Fruit fly (Drosophila melanogaster): Measurements from ENCODE around the gene loj.
A peak's percentile ranks its signal among the peaks of the same experiment; 100 is the strongest.

loj gene

dm6 chr3L:6076429-6076828 lies 18.4 kb upstream of the loj start, which contains the start of gene ssp6:
TSS of gene ssp6 (plus strand) at chr3L:6076722.
- TF ChIP-seq kay (GFP tag; ENCODE audit: borderline replicate concordance), result no peak
- no peak for TF ChIP-seq CG11617 (GFP tag; optimal IDR thresholded peaks at IDR 0.05)
- no peak for TF ChIP-seq CG7045 (GFP tag; optimal IDR thresholded peaks at IDR 0.05)
- no peak for TF ChIP-seq Crg-1 (GFP tag; optimal IDR thresholded peaks at IDR 0.05)
- TF ChIP-seq ovo (GFP tag; optimal IDR thresholded peaks at IDR 0.05), result no peak
- no peak for TF ChIP-seq bab1 (GFP tag; optimal IDR thresholded peaks at IDR 0.05)
- no peak for TF ChIP-seq cic (GFP tag; optimal IDR thresholded peaks at IDR 0.05)
- no peak for TF ChIP-seq cnc (optimal IDR thresholded peaks at IDR 0.05)
- TF ChIP-seq CG7101 (tag; optimal IDR thresholded peaks at IDR 0.05), result no peak
- no peak for TF ChIP-seq tj (GFP tag; optimal IDR thresholded peaks at IDR 0.05)
- no peak for TF ChIP-seq Mnt (GFP tag; optimal IDR thresholded peaks at IDR 0.05)
- no peak for TF ChIP-seq CG12768 (GFP tag; optimal IDR thresholded peaks at IDR 0.05)
- no peak for TF ChIP-seq Clk (GFP tag; optimal IDR thresholded peaks at IDR 0.05)
- TF ChIP-seq CG5204 (GFP tag; optimal IDR thresholded peaks at IDR 0.05), result no peak
- TF ChIP-seq CG33017 (tag; optimal IDR thresholded peaks at IDR 0.05), result no peak
- no peak for TF ChIP-seq CG1620 (GFP tag; optimal IDR thresholded peaks at IDR 0.05)
- TF ChIP-seq Hr96 (GFP tag; optimal IDR thresholded peaks at IDR 0.05), result no peak
- TF ChIP-seq CG14711 (tag; optimal IDR thresholded peaks at IDR 0.05), result no peak
- TF ChIP-seq toe (GFP tag; optimal IDR thresholded peaks at IDR 0.05), result no peak

DNA sequence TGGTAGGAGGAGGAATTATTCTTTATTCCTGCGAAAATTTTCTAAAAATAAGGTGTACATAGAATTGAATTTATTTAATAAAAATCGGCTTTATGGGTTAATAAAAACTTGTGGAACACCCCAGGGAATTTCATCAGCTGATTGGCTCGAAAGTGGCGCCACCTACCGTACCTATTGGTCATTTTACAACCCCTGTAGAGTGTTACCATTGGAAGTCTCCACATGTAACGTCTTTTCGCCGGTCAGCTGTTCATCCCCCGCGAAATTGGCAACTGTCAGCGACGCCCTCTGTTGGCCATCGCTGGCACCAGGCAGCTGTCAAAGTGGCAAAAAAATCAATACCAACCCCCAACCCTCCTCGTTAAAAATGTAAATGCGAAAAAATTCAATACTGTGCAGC lies 12.2 kb upstream of the loj start, which contains the start of gene CG13293:
TSS of gene CG13293 (plus strand) at position 323 of the 400 bp plus-strand sequence.
- TF ChIP-seq CG33017 (tag; optimal IDR thresholded peaks at IDR 0.05) (no peak), CG11617 (GFP tag; optimal IDR thresholded peaks at IDR 0.05) (no peak), bab1 (GFP tag; optimal IDR thresholded peaks at IDR 0.05) (no peak), CG14711 (tag; optimal IDR thresholded peaks at IDR 0.05) (no peak), cic (GFP tag; optimal IDR thresholded peaks at IDR 0.05) (no peak), Mnt (GFP tag; optimal IDR thresholded peaks at IDR 0.05) (no peak), ovo (GFP tag; optimal IDR thresholded peaks at IDR 0.05) (no peak), CG5204 (GFP tag; optimal IDR thresholded peaks at IDR 0.05) (no peak), CG7101 (tag; optimal IDR thresholded peaks at IDR 0.05) (no peak), Clk (GFP tag; optimal IDR thresholded peaks at IDR 0.05) (no peak), CG7045 (GFP tag; optimal IDR thresholded peaks at IDR 0.05) (no peak), toe (GFP tag; optimal IDR thresholded peaks at IDR 0.05) (no peak), kay (GFP tag; ENCODE audit: borderline replicate concordance) (no peak), cnc (optimal IDR thresholded peaks at IDR 0.05) (no peak), CG12768 (GFP tag; optimal IDR thresholded peaks at IDR 0.05) (no peak), pad (GFP tag; optimal IDR thresholded peaks at IDR 0.05) (no peak), Hr96 (GFP tag; optimal IDR thresholded peaks at IDR 0.05) (no peak), tj (GFP tag; optimal IDR thresholded peaks at IDR 0.05) (no peak), CG1620 (GFP tag; optimal IDR thresholded peaks at IDR 0.05) (no peak)

DNA sequence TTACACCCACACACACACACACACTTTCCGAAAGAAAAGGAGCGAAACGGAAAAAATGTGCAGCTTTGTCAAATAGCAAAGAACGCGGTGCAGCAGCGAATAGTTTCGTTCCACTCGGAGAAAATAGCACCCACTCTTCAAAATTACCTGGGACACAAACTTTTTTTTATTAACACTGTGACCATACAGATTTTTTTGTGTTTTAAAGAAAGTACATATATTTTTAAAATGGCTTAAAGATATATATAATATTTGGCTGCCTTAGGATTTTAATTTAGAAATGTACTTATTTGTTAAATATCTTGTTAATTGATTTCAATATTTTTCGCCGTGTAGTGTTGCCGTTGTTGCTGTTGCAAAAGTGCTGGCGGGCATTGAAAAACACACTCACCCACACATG lies 10.3 kb upstream of the loj start:
- TF ChIP-seq CG5204 (GFP tag; optimal IDR thresholded peaks at IDR 0.05), result peak; percentile 19
- TF ChIP-seq Hr96 (GFP tag; optimal IDR thresholded peaks at IDR 0.05), result no peak

- TF ChIP-seq cic (GFP tag; optimal IDR thresholded peaks at IDR 0.05), result no peak
- TF ChIP-seq tj (GFP tag; optimal IDR thresholded peaks at IDR 0.05), result no peak
- no peak for TF ChIP-seq CG7101 (tag; optimal IDR thresholded peaks at IDR 0.05)
- no peak for TF ChIP-seq CG11617 (GFP tag; optimal IDR thresholded peaks at IDR 0.05)
- TF ChIP-seq pad (GFP tag; optimal IDR thresholded peaks at IDR 0.05), result no peak
- TF ChIP-seq CG12768 (GFP tag; optimal IDR thresholded peaks at IDR 0.05), result no peak
- no peak for TF ChIP-seq bab1 (GFP tag; optimal IDR thresholded peaks at IDR 0.05)
- no peak for TF ChIP-seq toe (GFP tag; optimal IDR thresholded peaks at IDR 0.05)
- no peak for TF ChIP-seq CG1620 (GFP tag; optimal IDR thresholded peaks at IDR 0.05)
- no peak for TF ChIP-seq kay (GFP tag; ENCODE audit: borderline replicate concordance)
- no peak for TF ChIP-seq Hr96 (GFP tag; optimal IDR thresholded peaks at IDR 0.05)
- no peak for TF ChIP-seq CG14711 (tag; optimal IDR thresholded peaks at IDR 0.05)
- TF ChIP-seq CG33017 (tag; optimal IDR thresholded peaks at IDR 0.05), result no peak
These were observed 9.6 kb upstream of the loj start for dm6 chr3L:6085157-6085556.

dm6 chr3L:6085988-6086387 lies 8.8 kb upstream of the loj start:
- TF ChIP-seq cic (GFP tag; optimal IDR thresholded peaks at IDR 0.05) (no peak), CG5204 (GFP tag; optimal IDR thresholded peaks at IDR 0.05) (no peak), bab1 (GFP tag; optimal IDR thresholded peaks at IDR 0.05) (no peak), Hr96 (GFP tag; optimal IDR thresholded peaks at IDR 0.05) (no peak), ovo (GFP tag; optimal IDR thresholded peaks at IDR 0.05) (no peak), CG1620 (GFP tag; optimal IDR thresholded peaks at IDR 0.05) (no peak), toe (GFP tag; optimal IDR thresholded peaks at IDR 0.05) (no peak), CG11617 (GFP tag; optimal IDR thresholded peaks at IDR 0.05) (no peak), CG12768 (GFP tag; optimal IDR thresholded peaks at IDR 0.05) (no peak), Mnt (GFP tag; optimal IDR thresholded peaks at IDR 0.05) (no peak), Crg-1 (GFP tag; optimal IDR thresholded peaks at IDR 0.05) (no peak)

DNA sequence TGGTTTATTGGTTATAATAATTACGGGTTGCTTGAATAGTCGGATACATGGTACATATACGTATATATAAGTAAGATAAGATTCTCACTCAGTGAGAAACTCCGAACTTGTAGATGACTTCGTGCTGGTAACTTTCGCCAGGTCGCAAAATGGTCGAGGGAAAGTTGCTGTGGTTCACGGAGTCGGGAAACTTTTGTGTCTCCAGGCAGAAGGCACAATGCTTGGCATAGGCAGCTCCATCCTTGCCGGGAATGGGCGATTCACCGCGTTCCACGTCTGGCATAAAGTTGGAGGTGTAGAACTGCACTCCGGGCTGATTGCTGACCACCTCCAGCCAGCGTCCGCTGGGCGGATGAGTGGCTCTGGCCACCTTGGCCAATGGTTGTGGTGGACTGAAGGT lies 1.6 kb upstream of the loj start, which contains the start of gene CG10469:
TSS of gene CG10469 (minus strand) at position 101 of the 400 bp plus-strand sequence.
- TF ChIP-seq CG7101 (tag; optimal IDR thresholded peaks at IDR 0.05) (no peak), bab1 (GFP tag; optimal IDR thresholded peaks at IDR 0.05) (no peak), Crg-1 (GFP tag; optimal IDR thresholded peaks at IDR 0.05) (no peak), CG33017 (tag; optimal IDR thresholded peaks at IDR 0.05) (no peak), kay (GFP tag; ENCODE audit: borderline replicate concordance) (no peak), pad (GFP tag; optimal IDR thresholded peaks at IDR 0.05) (no peak), toe (GFP tag; optimal IDR thresholded peaks at IDR 0.05) (no peak), CG1620 (GFP tag; optimal IDR thresholded peaks at IDR 0.05) (no peak), tj (GFP tag; optimal IDR thresholded peaks at IDR 0.05) (no peak), Hr96 (GFP tag; optimal IDR thresholded peaks at IDR 0.05) (no peak)
